Fruit fly (Drosophila melanogaster): ENCODE data around the gene BBIP1.

The BBIP1 gene

dm6 chr3R:9418373-9419299, 14.5 kb downstream of the BBIP1 start:
- TF ChIP-seq dl (GFP tag; optimal IDR thresholded peaks at IDR 0.05; ENCODE audit: insufficient read depth in 1 of 2, partially characterized antibody in 2 of 2) (peak in 1 of 2 experiments; percentile 50), sage (GFP tag; optimal IDR thresholded peaks at IDR 0.05) (peak; percentile 65), h (GFP tag; optimal IDR thresholded peaks at IDR 0.05) (peak; percentile 12), Dif (GFP tag; optimal IDR thresholded peaks at IDR 0.05; ENCODE audit: partially characterized antibody) (peak; percentile 77), psq (GFP tag; optimal IDR thresholded peaks at IDR 0.05) (peak; percentile 58), woc (GFP tag; optimal IDR thresholded peaks at IDR 0.05) (no peak), Hnf4 (GFP tag; optimal IDR thresholded peaks at IDR 0.05) (no peak), N (GFP tag; optimal IDR thresholded peaks at IDR 0.05) (peak; percentile 39)

dm6 chr3R:9419300-9419652, 15.1 kb downstream of the BBIP1 start:
- peak; percentile 63 for TF ChIP-seq Rel (GFP tag; optimal IDR thresholded peaks at IDR 0.05)
- no peak for TF ChIP-seq Rel (tag; optimal IDR thresholded peaks at IDR 0.05)
- no peak for TF ChIP-seq Sp1 (GFP tag; optimal IDR thresholded peaks at IDR 0.05)
- no peak for TF ChIP-seq N (GFP tag; optimal IDR thresholded peaks at IDR 0.05)
- TF ChIP-seq Mio (GFP tag; optimal IDR thresholded peaks at IDR 0.05): no peak
- peak; percentile 99 for TF ChIP-seq Dif (GFP tag; optimal IDR thresholded peaks at IDR 0.05; ENCODE audit: partially characterized antibody)
- peak; percentile 66 for TF ChIP-seq Hr83 (GFP tag; optimal IDR thresholded peaks at IDR 0.05; ENCODE audit: poor library complexity, severe bottlenecking)
- TF ChIP-seq sv (GFP tag; optimal IDR thresholded peaks at IDR 0.05): no peak
- TF ChIP-seq CG9705 (GFP tag; optimal IDR thresholded peaks at IDR 0.05): no peak
- no peak for TF ChIP-seq br (GFP tag; optimal IDR thresholded peaks at IDR 0.05)
- TF ChIP-seq sage (GFP tag; optimal IDR thresholded peaks at IDR 0.05): peak; percentile 59
- no peak for TF ChIP-seq Abd-B (GFP tag; optimal IDR thresholded peaks at IDR 0.05)
- no peak for TF ChIP-seq tai (GFP tag; optimal IDR thresholded peaks at IDR 0.05)
- TF ChIP-seq dmrt93B (GFP tag; optimal IDR thresholded peaks at IDR 0.05): no peak
- TF ChIP-seq usp (GFP tag; optimal IDR thresholded peaks at IDR 0.05): no peak
- no peak for TF ChIP-seq brk (GFP tag; optimal IDR thresholded peaks at IDR 0.05)
- no peak for TF ChIP-seq dsf (GFP tag; optimal IDR thresholded peaks at IDR 0.05; ENCODE audit: borderline replicate concordance)
- no peak for TF ChIP-seq fru (GFP tag; optimal IDR thresholded peaks at IDR 0.05)
- TF ChIP-seq foxo (GFP tag; optimal IDR thresholded peaks at IDR 0.05): no peak
- no peak for TF ChIP-seq pan (optimal IDR thresholded peaks at IDR 0.05)
- TF ChIP-seq Hr78 (GFP tag; optimal IDR thresholded peaks at IDR 0.05): no peak
- peak; percentile 93 for TF ChIP-seq Vsx2 (GFP tag; optimal IDR thresholded peaks at IDR 0.05; ENCODE audit: partially characterized antibody)
- TF ChIP-seq Dfd (GFP tag; optimal IDR thresholded peaks at IDR 0.05): no peak
- no peak for TF ChIP-seq Jra (GFP tag; optimal IDR thresholded peaks at IDR 0.05)
- peak; percentile 51 for TF ChIP-seq h (GFP tag; optimal IDR thresholded peaks at IDR 0.05)
- peak; percentile 58 for TF ChIP-seq psq (GFP tag; optimal IDR thresholded peaks at IDR 0.05)
- no peak for TF ChIP-seq ey (GFP tag; optimal IDR thresholded peaks at IDR 0.05)
- TF ChIP-seq OdsH (GFP tag; optimal IDR thresholded peaks at IDR 0.05): no peak
- no peak for TF ChIP-seq HLH106 (tag; optimal IDR thresholded peaks at IDR 0.05)
- no peak for TF ChIP-seq woc (GFP tag; optimal IDR thresholded peaks at IDR 0.05)
- TF ChIP-seq Myc (optimal IDR thresholded peaks at IDR 0.05): no peak
- TF ChIP-seq Hnf4 (GFP tag; optimal IDR thresholded peaks at IDR 0.05): no peak
- TF ChIP-seq dl (GFP tag; optimal IDR thresholded peaks at IDR 0.05; ENCODE audit: insufficient read depth in 1 of 2, partially characterized antibody in 2 of 2): peak; percentile 95 to 98
- peak; percentile 81 for TF ChIP-seq CrebA (GFP tag; optimal IDR thresholded peaks at IDR 0.05; ENCODE audit: borderline replicate concordance)
- TF ChIP-seq lola (GFP tag; optimal IDR thresholded peaks at IDR 0.05): no peak
- TF ChIP-seq rgr (GFP tag; optimal IDR thresholded peaks at IDR 0.05): peak; percentile 45
- no peak for TF ChIP-seq jim (GFP tag; optimal IDR thresholded peaks at IDR 0.05)
- peak; percentile 11 for TF ChIP-seq CG32264 (GFP tag; optimal IDR thresholded peaks at IDR 0.05)
- TF ChIP-seq GATAd (GFP tag; optimal IDR thresholded peaks at IDR 0.05): no peak

All from whole organism, wandering third instar larva.